Fruit fly (Drosophila melanogaster) whole organism, embryonic: Measurements from ENCODE around the gene Fancd2.
A peak's percentile ranks its signal among the peaks of the same experiment; 100 is the strongest.

Experiments used
- ATbp ChIP-seq: fragments of 200-800 bp; sonication (Bioruptor generic); optimal IDR thresholded peaks from 2 replicates; lab custom pipeline; 2017; ENCODE audit warnings: missing biosample characterization, mild to moderate bottlenecking, missing genetic modification characterization, missing genetic modification reagents
- Antp ChIP-seq: fragments of 200-800 bp; sonication (Bioruptor generic); optimal IDR thresholded peaks from 3 replicates; lab custom pipeline; 2016; ENCODE audit warnings: missing biosample characterization, missing genetic modification characterization
- Atf-2 ChIP-seq: fragments of 200-800 bp; sonication (Bioruptor generic); optimal IDR thresholded peaks from 2 replicates; lab custom pipeline; 2016; ENCODE audit warnings: missing biosample characterization, missing genetic modification characterization
- CG11695 ChIP-seq: fragments of 200-800 bp; sonication (Bioruptor generic); IDR thresholded peaks from 3 replicates; pipeline ENCODE4 v1.3.6; 2022; ENCODE audit warnings: missing biosample characterization, missing genetic modification characterization
- CG12236 ChIP-seq: fragments of 200-800 bp; sonication (Bioruptor generic); optimal IDR thresholded peaks from 2 replicates; lab custom pipeline; 2016; ENCODE audit warnings: missing biosample characterization, missing genetic modification characterization
- CG1233 ChIP-seq: fragments of 200-800 bp; sonication (Bioruptor generic); optimal IDR thresholded peaks from 4 replicates; lab custom pipeline; 2018; ENCODE audit warnings: missing biosample characterization, mild to moderate bottlenecking, missing genetic modification characterization
- CG13775 ChIP-seq: fragments of 200-800 bp; sonication (Bioruptor generic); optimal IDR thresholded peaks from 3 replicates; lab custom pipeline; 2017; ENCODE audit warnings: missing biosample characterization, mild to moderate bottlenecking, missing genetic modification characterization
- CG14667 ChIP-seq: fragments of 200-800 bp; sonication (Bioruptor generic); IDR thresholded peaks from 2 replicates; pipeline ENCODE4 v1.3.6; 2022; ENCODE audit warnings: missing biosample characterization, missing genetic modification characterization
- CG17186 ChIP-seq: fragments of 200-800 bp; sonication (Bioruptor generic); optimal IDR thresholded peaks from 3 replicates; lab custom pipeline; 2017; ENCODE audit warnings: missing biosample characterization, missing genetic modification reagents, missing genetic modification characterization
- CG17802 ChIP-seq: fragments of 200-800 bp; sonication (Bioruptor generic); optimal IDR thresholded peaks from 2 replicates; lab custom pipeline; 2018; ENCODE audit warnings: missing biosample characterization, mild to moderate bottlenecking, missing genetic modification characterization, moderate library complexity
- CG17912 ChIP-seq: fragments of 200-800 bp; sonication (Bioruptor generic); optimal IDR thresholded peaks from 2 replicates; lab custom pipeline; 2018; ENCODE audit warnings: missing biosample characterization, mild to moderate bottlenecking, missing genetic modification characterization
- CG31224 ChIP-seq: fragments of 200-800 bp; sonication (Bioruptor generic); IDR thresholded peaks from 2 replicates; pipeline ENCODE4 v1.3.6; 2022; ENCODE audit warnings: missing biosample characterization, missing genetic modification characterization
- CG32532 ChIP-seq: fragments of 200-800 bp; sonication (Bioruptor generic); IDR thresholded peaks from 2 replicates; pipeline ENCODE4 v1.3.6; 2022; ENCODE audit warnings: missing biosample characterization, missing genetic modification characterization
- CG6791 ChIP-seq: fragments of 200-800 bp; sonication (Bioruptor generic); IDR thresholded peaks from 3 replicates; pipeline ENCODE4 v1.3.6; 2022; ENCODE audit warnings: missing biosample characterization, missing genetic modification characterization; ENCODE audit not compliant: partially characterized antibody
- CG7357 ChIP-seq: fragments of 200-800 bp; sonication (Bioruptor generic); IDR thresholded peaks from 3 replicates; pipeline ENCODE4 v1.3.6; 2022; ENCODE audit warnings: missing biosample characterization, missing genetic modification characterization
- CG7987 ChIP-seq: fragments of 200-800 bp; sonication (Bioruptor generic); optimal IDR thresholded peaks from 2 replicates; lab custom pipeline; 2018; ENCODE audit warnings: missing biosample characterization, mild to moderate bottlenecking, missing genetic modification characterization, moderate library complexity
- CG8478 ChIP-seq: fragments of >200 bp; optimal IDR thresholded peaks from 2 replicates; lab custom pipeline; 2018
- CG8765 ChIP-seq: fragments of 200-800 bp; sonication (Bioruptor generic); IDR thresholded peaks from 2 replicates; pipeline ENCODE4 v1.3.6; 2022; ENCODE audit warnings: missing biosample characterization, missing genetic modification characterization
- CG9727 ChIP-seq: fragments of 200-800 bp; sonication (Bioruptor generic); optimal IDR thresholded peaks from 3 replicates; lab custom pipeline; 2017; ENCODE audit warnings: missing biosample characterization, mild to moderate bottlenecking, missing genetic modification characterization
- Dek ChIP-seq: fragments of 200-800 bp; sonication (Bioruptor generic); optimal IDR thresholded peaks from 3 replicates; lab custom pipeline; 2019; ENCODE audit warnings: missing biosample characterization, mild to moderate bottlenecking, missing genetic modification characterization, moderate library complexity
- Dfd ChIP-seq, 2 experiments: fragments of >200 bp; optimal IDR thresholded peaks; 2 replicates each; lab custom pipeline; 2017; ENCODE audit warnings: missing biosample characterization in 2 of 2, missing genetic modification characterization in 2 of 2
- Gug ChIP-seq: fragments of 200-800 bp; sonication (Bioruptor generic); IDR thresholded peaks from 4 replicates; pipeline ENCODE4 v1.3.6; 2022; ENCODE audit warnings: missing biosample characterization, missing genetic modification characterization
- H15 ChIP-seq: fragments of 200-800 bp; sonication (Bioruptor generic); IDR thresholded peaks from 3 replicates; pipeline ENCODE4 v1.3.6; 2022; ENCODE audit warnings: missing biosample characterization, missing genetic modification characterization
- HHEX ChIP-seq: fragments of 200-800 bp; sonication (Bioruptor generic); optimal IDR thresholded peaks from 3 replicates; lab custom pipeline; 2017; ENCODE audit warnings: missing biosample characterization, mild to moderate bottlenecking, missing genetic modification characterization, missing genetic modification reagents
- HLH54F ChIP-seq: fragments of 200-800 bp; sonication (Bioruptor generic); optimal IDR thresholded peaks from 3 replicates; lab custom pipeline; 2016; ENCODE audit warnings: missing biosample characterization, missing genetic modification characterization
- HmgZ ChIP-seq: fragments of 200-800 bp; sonication (Bioruptor generic); optimal IDR thresholded peaks from 2 replicates; lab custom pipeline; 2018; ENCODE audit warnings: missing biosample characterization, mild to moderate bottlenecking, missing genetic modification characterization
- Hr3 ChIP-seq: fragments of 200-800 bp; sonication (Bioruptor generic); optimal IDR thresholded peaks from 3 replicates; lab custom pipeline; 2016; ENCODE audit warnings: missing biosample characterization, missing genetic modification characterization
- Lpt ChIP-seq: fragments of >200 bp; optimal IDR thresholded peaks from 2 replicates; lab custom pipeline; 2018; ENCODE audit warnings: missing biosample characterization, missing genetic modification characterization
- Mes4 ChIP-seq: fragments of 200-800 bp; sonication (Bioruptor generic); optimal IDR thresholded peaks from 2 replicates; lab custom pipeline; 2016; ENCODE audit warnings: missing biosample characterization, missing genetic modification characterization
- NfI ChIP-seq: fragments of 200-800 bp; sonication (Bioruptor generic); optimal IDR thresholded peaks from 3 replicates; lab custom pipeline; 2018; ENCODE audit warnings: missing biosample characterization, mild to moderate bottlenecking, missing genetic modification characterization, moderate library complexity
- Poxn ChIP-seq: fragments of 200-800 bp; sonication (Bioruptor generic); IDR thresholded peaks from 2 replicates; pipeline ENCODE4 v1.3.6; 2022; ENCODE audit warnings: missing biosample characterization, missing genetic modification characterization
- Taf1 ChIP-seq: fragments of 200-800 bp; sonication (Bioruptor generic); IDR thresholded peaks from 2 replicates; pipeline ENCODE4 v1.3.6; 2022; ENCODE audit warnings: missing biosample characterization, missing genetic modification characterization
- ac ChIP-seq: fragments of 200-800 bp; sonication (Bioruptor generic); optimal IDR thresholded peaks from 3 replicates; lab custom pipeline; 2017; ENCODE audit warnings: missing biosample characterization, mild to moderate bottlenecking, missing genetic modification characterization
- corto ChIP-seq: fragments of 200-800 bp; sonication (Bioruptor generic); optimal IDR thresholded peaks from 2 replicates; lab custom pipeline; 2016; ENCODE audit warnings: missing biosample characterization, mild to moderate bottlenecking, missing genetic modification characterization, moderate library complexity
- hkb ChIP-seq, 2 experiments: fragments of 200-800 bp in 1 of 2; fragments of >200 bp in 1 of 2; sonication (Bioruptor generic) in 1 of 2; IDR thresholded peaks in 1 of 2; optimal IDR thresholded peaks in 1 of 2; 2 replicates each; pipeline versions ENCODE4 v1.3.6 to Lab custom; 2017 to 2022; ENCODE audit warnings: missing biosample characterization in 1 of 2, missing genetic modification characterization in 1 of 2
- jigr1 ChIP-seq: fragments of 200-800 bp; sonication (Bioruptor generic); IDR thresholded peaks from 3 replicates; pipeline ENCODE4 v1.3.6; 2022; ENCODE audit warnings: missing biosample characterization, missing genetic modification characterization
- kah ChIP-seq: fragments of 200-800 bp; sonication (Bioruptor generic); optimal IDR thresholded peaks from 2 replicates; lab custom pipeline; 2018; ENCODE audit warnings: missing biosample characterization, mild to moderate bottlenecking, missing genetic modification characterization
- lilli ChIP-seq: fragments of 200-800 bp; sonication (Bioruptor generic); optimal IDR thresholded peaks from 3 replicates; lab custom pipeline; 2016; ENCODE audit warnings: missing biosample characterization, missing genetic modification characterization
- oc ChIP-seq: fragments of 200-800 bp; sonication (Bioruptor generic); optimal IDR thresholded peaks from 2 replicates; lab custom pipeline; 2018; ENCODE audit warnings: missing biosample characterization, mild to moderate bottlenecking, missing genetic modification characterization, moderate library complexity
- ranshi ChIP-seq: fragments of 200-800 bp; sonication (Bioruptor generic); IDR thresholded peaks from 2 replicates; pipeline ENCODE4 v1.3.6; 2022; ENCODE audit warnings: missing biosample characterization, missing genetic modification characterization
- sens-2 ChIP-seq: fragments of 200-800 bp; sonication (Bioruptor generic); IDR thresholded peaks from 2 replicates; pipeline ENCODE4 v1.3.6; 2022; ENCODE audit warnings: missing biosample characterization, missing genetic modification characterization
- slbo ChIP-seq: fragments of 200-800 bp; sonication (Bioruptor generic); IDR thresholded peaks from 2 replicates; pipeline ENCODE4 v1.3.6; 2022; ENCODE audit warnings: missing biosample characterization, missing genetic modification characterization
- sug ChIP-seq: fragments of 200-800 bp; optimal IDR thresholded peaks from 2 replicates; lab custom pipeline; 2019; ENCODE audit warnings: missing biosample characterization, mild to moderate bottlenecking, missing genetic modification characterization, moderate library complexity
- trem ChIP-seq: fragments of 200-800 bp; optimal IDR thresholded peaks from 3 replicates; lab custom pipeline; 2019; ENCODE audit warnings: missing biosample characterization, mild to moderate bottlenecking, missing genetic modification characterization, moderate library complexity
- vnd ChIP-seq: fragments of 200-800 bp; sonication (Bioruptor generic); IDR thresholded peaks from 3 replicates; pipeline ENCODE4 v1.3.6; 2022; ENCODE audit warnings: missing biosample characterization, missing genetic modification characterization; ENCODE audit not compliant: partially characterized antibody
- wek ChIP-seq: fragments of 200-800 bp; sonication (Bioruptor generic); optimal IDR thresholded peaks from 3 replicates; lab custom pipeline; 2018; ENCODE audit warnings: missing biosample characterization, mild to moderate bottlenecking, missing genetic modification characterization, moderate library complexity
- zf30C ChIP-seq: fragments of 200-800 bp; sonication (Bioruptor generic); optimal IDR thresholded peaks from 3 replicates; lab custom pipeline; 2018; ENCODE audit warnings: missing biosample characterization, mild to moderate bottlenecking, missing genetic modification characterization

Gene Fancd2

DNA sequence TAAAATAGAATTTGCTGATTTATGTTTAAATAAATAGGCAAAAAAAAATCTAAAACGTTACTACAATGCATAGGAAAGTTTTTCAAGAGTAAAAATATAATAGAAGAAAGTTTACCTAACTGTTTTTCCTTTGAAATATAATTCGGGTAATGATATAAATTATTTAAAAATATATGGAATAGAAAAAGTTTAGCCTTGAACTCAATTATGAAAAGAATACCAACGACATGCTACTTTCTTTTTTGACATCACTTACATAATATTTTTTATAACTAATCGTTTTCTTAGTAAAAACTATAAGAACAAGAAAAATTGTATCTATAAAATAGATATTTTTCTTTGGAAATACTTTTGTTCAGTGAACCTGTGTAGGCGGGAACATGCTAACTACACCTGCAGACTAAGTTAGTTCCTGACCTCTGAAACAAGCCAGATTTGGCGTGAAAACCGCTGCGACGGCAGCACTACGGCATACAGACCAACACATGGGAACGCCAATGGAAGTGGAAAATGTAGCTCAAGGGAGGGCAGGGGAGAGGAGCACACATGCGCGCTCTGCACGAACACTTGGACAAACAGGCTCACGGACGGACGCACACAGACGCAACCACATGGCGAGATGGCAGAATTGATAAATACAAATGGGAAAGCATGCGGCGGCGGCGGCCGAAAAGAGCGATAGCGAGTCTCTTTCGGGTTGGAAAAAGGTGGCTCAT lies 13.6 kb upstream of the Fancd2 start (continued):
- TF ChIP-seq zf30C (GFP tag; lab: Kevin White, UChicago) (no peak), Poxn (GFP tag; lab: Robert Waterston, UW) (no peak), HHEX (no peak), Hr3 (peak; percentile 38), H15 (no peak), Lpt (GFP tag; lab: Kevin White, UChicago) (no peak), jigr1 (GFP tag; lab: Robert Waterston, UW) (no peak), NfI (no peak), corto (GFP tag; lab: Kevin White, UChicago) (no peak), CG8478 (lab: Kevin White, UChicago) (no peak), CG13775 (GFP tag; lab: Kevin White, UChicago) (peak; percentile 32), CG7987 (GFP tag; lab: Kevin White, UChicago) (peak; percentile 48), Taf1 (no peak), Gug (GFP tag; lab: Robert Waterston, UW) (peak; percentile 14; the same call in 1 of the 4 replicates), CG9727 (GFP tag; lab: Kevin White, UChicago) (peak; percentile 63)
- TF ChIP-seq, all 482 proteins: peak for 143

DNA sequence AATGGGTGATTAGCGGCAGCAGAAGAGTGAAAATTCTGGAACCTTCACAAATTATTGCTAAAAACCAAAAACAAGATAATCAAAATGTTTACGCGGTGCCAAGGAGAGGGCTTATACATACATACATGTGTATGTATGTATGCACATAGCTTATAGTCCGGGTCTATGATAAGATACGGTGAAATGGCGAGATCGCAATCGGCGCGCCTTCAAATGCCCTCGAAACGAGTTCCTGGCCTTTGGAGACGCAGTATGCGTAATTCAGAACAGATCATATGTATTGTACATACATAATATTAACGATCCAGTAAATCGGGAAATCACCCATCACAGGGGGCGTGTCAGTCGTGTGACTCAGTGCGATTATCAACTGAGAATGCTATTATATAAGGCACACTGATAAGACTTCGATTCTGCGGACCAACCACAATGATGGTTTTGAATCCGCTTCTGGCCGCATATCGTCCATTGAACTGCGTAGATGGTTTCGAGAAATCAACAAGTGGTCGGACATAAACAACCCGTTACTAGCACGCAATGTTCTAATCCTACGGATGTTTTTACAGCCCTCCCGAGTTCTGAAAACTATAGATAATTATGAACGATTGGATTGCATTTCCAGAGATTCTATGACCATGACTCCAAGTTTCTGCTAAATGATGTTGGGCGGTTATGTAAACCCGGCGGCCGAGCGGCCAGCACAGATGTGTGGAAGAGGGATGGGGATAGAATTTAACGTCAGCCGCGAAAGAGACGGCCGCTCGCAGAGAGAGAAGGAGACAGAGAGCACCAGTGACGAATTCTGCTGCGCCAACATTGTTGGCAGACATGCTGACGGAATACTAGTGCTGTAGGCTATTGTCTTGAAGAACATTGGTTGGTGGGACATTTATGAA lies 12.8 kb upstream of the Fancd2 start:
- TF ChIP-seq vnd (GFP tag; lab: Robert Waterston, UW) (no peak), lilli (no peak), CG17912 (GFP tag; lab: Kevin White, UChicago) (no peak), CG7357 (GFP tag; lab: Robert Waterston, UW) (no peak), Poxn (GFP tag; lab: Robert Waterston, UW) (no peak), HLH54F (GFP tag; lab: Kevin White, UChicago) (no peak), CG6791 (GFP tag; lab: Robert Waterston, UW) (no peak), ac (GFP tag; lab: Kevin White, UChicago) (no peak), Atf-2 (GFP tag; lab: Kevin White, UChicago) (no peak), CG17802 (no peak), CG8765 (GFP tag; lab: Robert Waterston, UW) (no peak), wek (GFP tag; lab: Kevin White, UChicago) (no peak), sens-2 (GFP tag; lab: Robert Waterston, UW) (no peak), sug (tag; lab: Kevin White, UChicago) (peak; percentile 91), CG31224 (GFP tag; lab: Robert Waterston, UW) (no peak), CG11695 (no peak), Dfd (GFP tag; optimal IDR thresholded peaks at IDR 0.05; lab: Kevin White, UChicago) (no peak), CG17186 (GFP tag; lab: Kevin White, UChicago) (no peak), CG14667 (no peak), ranshi (0 out of 2 replicates have a peak, but pooled peaks have one; percentile 21), oc (tag; lab: Kevin White, UChicago) (peak; percentile 15), CG1233 (GFP tag; lab: Kevin White, UChicago) (no peak), kah (GFP tag; lab: Kevin White, UChicago) (peak; percentile 99), Mes4 (GFP tag; lab: Kevin White, UChicago) (no peak), HmgZ (tag; lab: Kevin White, UChicago) (no peak), CG12236 (GFP tag; lab: Kevin White, UChicago) (no peak), CG32532 (peak; percentile 5; the same call in 1 of the 2 replicates), Antp (no peak), ATbp (GFP tag; lab: Kevin White, UChicago) (no peak), hkb (optimal IDR thresholded peaks at IDR 0.05; lab: Kevin White, UChicago) (no peak), hkb (GFP tag; IDR thresholded peaks at IDR 0.05; lab: Robert Waterston, UW) (no peak), trem (tag; lab: Kevin White, UChicago) (no peak), Dek (no peak), slbo (peak; percentile 43)
